Worm (Caenorhabditis elegans) whole organism, late embryonic: ENCODE data around the gene F21C10.19.

ENCODE experiments used
- C08G9.2 ChIP-seq: sonication (generic microtip); optimal IDR thresholded peaks from 2 replicates; lab custom pipeline; 2016; ENCODE audit warnings: mild to moderate bottlenecking, missing genetic modification characterization, moderate library complexity, missing compliant biosample characterization
- F13H6.1 ChIP-seq: sonication (generic microtip); optimal IDR thresholded peaks from 2 replicates; lab custom pipeline; 2016; ENCODE audit warnings: missing genetic modification characterization, missing compliant biosample characterization
- ceh-18 ChIP-seq: sonication (generic microtip); optimal IDR thresholded peaks from 2 replicates; lab custom pipeline; 2016; ENCODE audit warnings: missing genetic modification characterization, missing compliant biosample characterization
- ceh-30 ChIP-seq: fragments of 150-350 bp; optimal IDR thresholded peaks from 2 replicates; lab custom pipeline; 2014; ENCODE audit warnings: missing biosample characterization, missing genetic modification characterization
- ceh-48 ChIP-seq: sonication (generic microtip); optimal IDR thresholded peaks from 2 replicates; lab custom pipeline; 2016; ENCODE audit warnings: missing genetic modification characterization, inconsistent platforms, missing compliant biosample characterization
- nfya-1 ChIP-seq: sonication (generic microtip); optimal IDR thresholded peaks from 2 replicates; lab custom pipeline; 2017; ENCODE audit warnings: missing genetic modification characterization, mild to moderate bottlenecking, missing compliant biosample characterization, antibody characterized with exemption, moderate library complexity
- nhr-232 ChIP-seq: sonication (generic microtip); optimal IDR thresholded peaks from 2 replicates; lab custom pipeline; 2016; ENCODE audit warnings: missing genetic modification characterization, missing compliant biosample characterization
- rnt-1 ChIP-seq: sonication (generic microtip); optimal IDR thresholded peaks from 2 replicates; lab custom pipeline; 2016; ENCODE audit warnings: missing genetic modification characterization, missing compliant biosample characterization
- ztf-16 ChIP-seq: sonication (generic microtip); optimal IDR thresholded peaks from 2 replicates; lab custom pipeline; 2017; ENCODE audit warnings: missing genetic modification characterization, missing compliant biosample characterization

F21C10.19 gene

DNA sequence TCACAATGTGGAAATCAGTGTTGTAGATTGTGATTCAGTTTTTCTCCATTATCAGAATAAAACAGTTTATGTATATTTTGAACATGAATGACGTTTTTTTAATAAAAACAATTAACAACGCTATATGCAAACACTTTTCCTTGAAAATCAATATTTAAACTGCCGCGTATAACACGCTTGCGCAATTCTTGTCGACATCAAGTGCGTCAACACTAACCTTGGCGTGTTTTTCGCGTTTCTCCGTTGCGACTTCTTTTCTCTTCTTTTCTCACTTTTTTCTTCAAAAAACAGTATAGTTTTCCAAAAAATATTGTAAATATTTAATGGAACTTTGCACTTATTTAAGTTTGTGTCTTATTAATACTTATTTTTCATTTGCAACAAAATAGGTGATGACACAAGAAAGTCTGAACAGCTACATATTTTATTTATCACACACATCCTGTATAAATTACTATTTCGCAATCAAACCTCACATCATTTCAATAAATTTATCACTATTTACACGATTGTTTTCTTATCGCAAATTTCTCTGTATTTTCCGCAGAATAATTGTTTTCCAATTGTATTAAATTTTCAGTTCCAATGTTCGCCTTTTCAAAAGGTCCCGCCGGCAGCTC is 44.5 kb downstream of the F21C10.19 start, which contains the start of gene spas-1 (continued):
- TF ChIP-seq nfya-1 (peak; percentile 76), ceh-48 (tag; lab: Kevin White, UChicago) (peak; percentile 96), F13H6.1 (tag; lab: Kevin White, UChicago) (peak; percentile 22), ceh-18 (tag; lab: Kevin White, UChicago) (peak; percentile 55), rnt-1 (peak; percentile 41), nhr-232 (tag; lab: Kevin White, UChicago) (peak; percentile 26), ceh-30 (tag; lab: Kevin White, UChicago) (peak; percentile 39), ztf-16 (no peak), C08G9.2 (tag; lab: Kevin White, UChicago) (peak; percentile 3)
